Fruit fly (Drosophila melanogaster) whole organism, wandering third instar larva: Measurements from ENCODE around the gene dia.
A peak's percentile ranks its signal among the peaks of the same experiment; 100 is the strongest.

Source experiments
- Abd-B ChIP-seq: fragments of >200 bp; optimal IDR thresholded peaks from 2 replicates; lab custom pipeline; 2017; ENCODE audit warnings: missing biosample characterization, missing genetic modification characterization
- CG9705 ChIP-seq: fragments of 200-800 bp; sonication (Bioruptor generic); optimal IDR thresholded peaks from 2 replicates; lab custom pipeline; 2018; ENCODE audit warnings: missing biosample characterization, mild to moderate bottlenecking, missing genetic modification characterization
- CrebA ChIP-seq: fragments of 200-800 bp; sonication (Bioruptor generic); optimal IDR thresholded peaks from 2 replicates; lab custom pipeline; 2016; ENCODE audit warnings: missing biosample characterization, mild to moderate bottlenecking, missing genetic modification characterization, borderline replicate concordance
- Dfd ChIP-seq: fragments of >200 bp; optimal IDR thresholded peaks from 2 replicates; lab custom pipeline; 2017; ENCODE audit warnings: missing biosample characterization, missing genetic modification characterization
- GATAd ChIP-seq: sonication (Bioruptor generic); optimal IDR thresholded peaks from 2 replicates; lab custom pipeline; 2016; ENCODE audit warnings: missing biosample characterization, missing genetic modification characterization
- HLH106 ChIP-seq: fragments of 200-800 bp; optimal IDR thresholded peaks from 3 replicates; lab custom pipeline; 2019; ENCODE audit warnings: missing biosample characterization, mild to moderate bottlenecking, missing genetic modification characterization, moderate library complexity
- Hnf4 ChIP-seq: fragments of 200-800 bp; sonication (Bioruptor generic); optimal IDR thresholded peaks from 2 replicates; lab custom pipeline; 2016; ENCODE audit warnings: missing biosample characterization, mild to moderate bottlenecking, missing genetic modification characterization
- Hr78 ChIP-seq: fragments of >200 bp; optimal IDR thresholded peaks from 2 replicates; lab custom pipeline; 2017; ENCODE audit warnings: missing biosample characterization, missing genetic modification characterization
- Hr83 ChIP-seq: fragments of 200-300 bp; sonication (Bioruptor generic); optimal IDR thresholded peaks from 2 replicates; lab custom pipeline; 2016; ENCODE audit warnings: missing biosample characterization, mild to moderate bottlenecking, missing genetic modification characterization, moderate library complexity; ENCODE audit not compliant: poor library complexity, severe bottlenecking
- Jra ChIP-seq: sonication (Bioruptor generic); optimal IDR thresholded peaks from 2 replicates; lab custom pipeline; 2016; ENCODE audit warnings: missing biosample characterization, missing genetic modification characterization
- Mio ChIP-seq: sonication (Bioruptor generic); optimal IDR thresholded peaks from 2 replicates; lab custom pipeline; 2016; ENCODE audit warnings: missing biosample characterization, missing genetic modification characterization
- Myc ChIP-seq: fragments of >200 bp; optimal IDR thresholded peaks from 2 replicates; lab custom pipeline; 2017
- N ChIP-seq: fragments of >200 bp; optimal IDR thresholded peaks from 2 replicates; lab custom pipeline; 2018; ENCODE audit warnings: missing biosample characterization, missing external identifiers, missing genetic modification characterization
- OdsH ChIP-seq: fragments of 200-800 bp; sonication (Bioruptor generic); optimal IDR thresholded peaks from 2 replicates; lab custom pipeline; 2016; ENCODE audit warnings: missing biosample characterization, mild to moderate bottlenecking, missing genetic modification characterization
- Rel ChIP-seq, 2 experiments: fragments of 200-800 bp; sonication (Bioruptor generic) in 1 of 2; optimal IDR thresholded peaks; 2 replicates in 1 of 2; 3 replicates in 1 of 2; lab custom pipeline; 2016 to 2019; ENCODE audit warnings: mild to moderate bottlenecking in 2 of 2, missing biosample characterization in 2 of 2, missing genetic modification characterization in 2 of 2, moderate library complexity in 1 of 2
- Sp1 ChIP-seq: fragments of 200-800 bp; sonication (Bioruptor generic); optimal IDR thresholded peaks from 3 replicates; lab custom pipeline; 2019; ENCODE audit warnings: missing biosample characterization, mild to moderate bottlenecking, missing genetic modification characterization, moderate library complexity
- Vsx2 ChIP-seq: fragments of 200-300, 225-300 bp; sonication (Bioruptor generic); optimal IDR thresholded peaks from 2 replicates; lab custom pipeline; 2018; ENCODE audit warnings: missing biosample characterization, missing genetic modification characterization; ENCODE audit not compliant: partially characterized antibody
- br ChIP-seq: fragments of 200-800 bp; sonication (Bioruptor generic); optimal IDR thresholded peaks from 2 replicates; lab custom pipeline; 2016; ENCODE audit warnings: missing biosample characterization, missing genetic modification characterization
- brk ChIP-seq: fragments of 200-800 bp; sonication (Bioruptor generic); optimal IDR thresholded peaks from 2 replicates; lab custom pipeline; 2016; ENCODE audit warnings: missing biosample characterization, mild to moderate bottlenecking, missing genetic modification characterization
- dl ChIP-seq, 2 experiments: fragments of 175-275, 200-275 bp in 1 of 2; fragments of 200-275 bp in 1 of 2; sonication (Bioruptor generic); optimal IDR thresholded peaks; lab custom pipeline; 2018; ENCODE audit warnings: mild to moderate bottlenecking in 2 of 2, missing biosample characterization in 2 of 2, missing genetic modification characterization in 2 of 2, moderate library complexity in 2 of 2; ENCODE audit not compliant: partially characterized antibody in 2 of 2, insufficient read depth in 1 of 2
- dmrt93B ChIP-seq: fragments of 200-800 bp; sonication (Bioruptor generic); optimal IDR thresholded peaks from 2 replicates; lab custom pipeline; 2018; ENCODE audit warnings: missing biosample characterization, mild to moderate bottlenecking, missing genetic modification characterization
- ey ChIP-seq: fragments of 200-800 bp; sonication (Bioruptor generic); optimal IDR thresholded peaks from 2 replicates; lab custom pipeline; 2016; ENCODE audit warnings: missing biosample characterization, missing genetic modification characterization
- foxo ChIP-seq, 2 experiments: fragments of 200-800 bp; sonication (Bioruptor generic); optimal IDR thresholded peaks; 2 replicates in 1 of 2; 3 replicates in 1 of 2; lab custom pipeline; 2016 to 2017; ENCODE audit warnings: missing biosample characterization in 2 of 2, missing genetic modification characterization in 2 of 2
- h ChIP-seq: fragments of 200-800 bp; sonication (Bioruptor generic); optimal IDR thresholded peaks from 3 replicates; lab custom pipeline; 2016; ENCODE audit warnings: missing biosample characterization, mild to moderate bottlenecking, missing genetic modification characterization
- jim ChIP-seq: fragments of 175-275, 200-325 bp; sonication (Bioruptor generic); optimal IDR thresholded peaks from 2 replicates; lab custom pipeline; 2016; ENCODE audit warnings: missing biosample characterization, mild to moderate bottlenecking, missing genetic modification characterization
- lola ChIP-seq: fragments of >200 bp; optimal IDR thresholded peaks from 2 replicates; lab custom pipeline; 2017; ENCODE audit warnings: missing biosample characterization, missing genetic modification characterization
- psq ChIP-seq: fragments of 200-800 bp; sonication (Bioruptor generic); optimal IDR thresholded peaks from 3 replicates; lab custom pipeline; 2017; ENCODE audit warnings: missing biosample characterization, mild to moderate bottlenecking, missing genetic modification characterization, moderate library complexity
- rgr ChIP-seq: fragments of 200-800 bp; sonication (Bioruptor generic); optimal IDR thresholded peaks from 3 replicates; lab custom pipeline; 2016; ENCODE audit warnings: missing biosample characterization, mild to moderate bottlenecking, missing genetic modification characterization
- sv ChIP-seq: fragments of 200-800 bp; sonication (Bioruptor generic); optimal IDR thresholded peaks from 3 replicates; lab custom pipeline; 2016; ENCODE audit warnings: missing biosample characterization, missing genetic modification characterization
- usp ChIP-seq: fragments of >200 bp; optimal IDR thresholded peaks from 2 replicates; lab custom pipeline; 2017; ENCODE audit warnings: missing biosample characterization, missing genetic modification characterization
- woc ChIP-seq: sonication (Bioruptor generic); optimal IDR thresholded peaks from 2 replicates; lab custom pipeline; 2016; ENCODE audit warnings: missing biosample characterization, mild to moderate bottlenecking, missing genetic modification characterization

Gene dia

DNA sequence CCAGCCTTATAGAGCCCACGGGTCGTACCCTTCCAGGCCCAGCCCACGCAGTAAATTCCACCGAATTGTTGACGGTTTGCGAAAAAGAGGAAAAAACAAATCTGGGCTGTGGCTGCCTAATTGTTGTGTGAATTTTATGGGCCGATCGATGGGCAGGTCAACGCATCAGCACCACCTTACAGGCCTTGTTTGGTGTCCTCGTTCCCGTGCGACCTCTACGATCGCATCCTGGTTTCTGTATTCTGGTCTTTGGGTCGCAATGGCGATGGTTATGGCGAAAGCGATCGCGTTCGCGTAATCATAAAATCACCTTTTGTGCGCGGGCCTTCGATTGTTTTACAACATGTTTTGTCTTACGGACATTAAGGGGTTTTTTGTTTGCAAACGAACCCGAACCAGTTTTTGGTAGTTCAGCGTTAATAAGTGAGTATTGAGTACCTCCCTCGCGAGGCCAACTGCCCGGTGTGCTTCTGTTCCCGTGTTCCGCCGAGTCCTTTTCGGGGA is 10.7 kb downstream of the dia start:
- no peak for TF ChIP-seq dmrt93B (GFP tag; lab: Kevin White, UChicago)
- no peak for TF ChIP-seq usp
- TF ChIP-seq lola (GFP tag; lab: Kevin White, UChicago), result no peak
- no peak for TF ChIP-seq h (GFP tag; lab: Kevin White, UChicago)
- TF ChIP-seq Hr83, result no peak
- TF ChIP-seq ey (GFP tag; lab: Kevin White, UChicago), result no peak
- no peak for TF ChIP-seq CrebA
- TF ChIP-seq CG9705 (GFP tag; lab: Kevin White, UChicago), result no peak
- no peak for TF ChIP-seq Vsx2 (GFP tag; lab: Kevin White, UChicago)
- no peak for TF ChIP-seq GATAd (GFP tag; lab: Kevin White, UChicago)
- TF ChIP-seq Hr78 (GFP tag; lab: Kevin White, UChicago), result no peak
- no peak for TF ChIP-seq Jra (GFP tag; lab: Kevin White, UChicago)
- no peak for TF ChIP-seq psq

DNA sequence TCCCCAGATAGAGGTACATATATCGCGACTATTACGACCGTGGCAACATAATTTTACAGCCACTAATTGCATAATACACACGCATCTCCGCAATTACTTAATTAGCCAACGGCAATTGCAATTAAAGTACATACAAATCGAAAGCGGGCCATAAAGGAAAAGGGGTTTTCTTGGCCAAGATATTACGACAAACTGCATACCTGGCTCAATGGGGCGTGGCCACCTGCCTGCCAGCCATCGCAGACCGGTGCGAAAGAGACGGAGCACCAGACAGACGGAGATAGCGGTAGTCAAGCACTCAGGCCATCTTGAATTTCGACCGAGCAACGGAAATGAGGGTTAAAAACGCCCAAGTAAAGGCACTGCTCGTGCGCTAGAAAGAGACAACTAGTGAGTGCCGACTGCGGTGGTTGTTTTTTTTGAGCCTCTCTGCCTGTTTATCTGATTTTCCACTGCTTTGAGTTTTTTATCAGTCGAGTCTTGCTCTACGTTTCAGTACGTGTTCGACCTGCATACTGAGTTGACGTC is 12.4 kb downstream of the dia start, which contains the start of gene cad:
cad (plus strand) TSS at position 490 of the 528 bp plus-strand sequence.
- TF ChIP-seq psq (peak; percentile 45), Rel (GFP tag; optimal IDR thresholded peaks at IDR 0.05; lab: Kevin White, UChicago) (no peak), Rel (tag; optimal IDR thresholded peaks at IDR 0.05; lab: Kevin White, UChicago) (peak; percentile 65), OdsH (GFP tag; lab: Kevin White, UChicago) (peak; percentile 11), h (GFP tag; lab: Kevin White, UChicago) (peak; percentile 65), Sp1 (GFP tag; lab: Kevin White, UChicago) (peak; percentile 65), br (GFP tag; lab: Kevin White, UChicago) (peak; percentile 57), foxo (GFP tag; optimal IDR thresholded peaks at IDR 0.05; lab: Kevin White, UChicago) (peak in 1 of 2 experiments; percentile 14), Hr83 (peak; percentile 79), Hnf4 (GFP tag; lab: Kevin White, UChicago) (peak; percentile 2), lola (GFP tag; lab: Kevin White, UChicago) (no peak), Mio (GFP tag; lab: Kevin White, UChicago) (no peak), CrebA (no peak), jim (GFP tag; lab: Kevin White, UChicago) (peak; percentile 65), Myc (lab: Kevin White, UChicago) (no peak), dmrt93B (GFP tag; lab: Kevin White, UChicago) (peak; percentile 36), brk (GFP tag; lab: Kevin White, UChicago) (no peak), HLH106 (peak; percentile 41), Jra (GFP tag; lab: Kevin White, UChicago) (peak; percentile 19), rgr (GFP tag; lab: Kevin White, UChicago) (peak; percentile 68), CG9705 (GFP tag; lab: Kevin White, UChicago) (peak; percentile 26)

DNA sequence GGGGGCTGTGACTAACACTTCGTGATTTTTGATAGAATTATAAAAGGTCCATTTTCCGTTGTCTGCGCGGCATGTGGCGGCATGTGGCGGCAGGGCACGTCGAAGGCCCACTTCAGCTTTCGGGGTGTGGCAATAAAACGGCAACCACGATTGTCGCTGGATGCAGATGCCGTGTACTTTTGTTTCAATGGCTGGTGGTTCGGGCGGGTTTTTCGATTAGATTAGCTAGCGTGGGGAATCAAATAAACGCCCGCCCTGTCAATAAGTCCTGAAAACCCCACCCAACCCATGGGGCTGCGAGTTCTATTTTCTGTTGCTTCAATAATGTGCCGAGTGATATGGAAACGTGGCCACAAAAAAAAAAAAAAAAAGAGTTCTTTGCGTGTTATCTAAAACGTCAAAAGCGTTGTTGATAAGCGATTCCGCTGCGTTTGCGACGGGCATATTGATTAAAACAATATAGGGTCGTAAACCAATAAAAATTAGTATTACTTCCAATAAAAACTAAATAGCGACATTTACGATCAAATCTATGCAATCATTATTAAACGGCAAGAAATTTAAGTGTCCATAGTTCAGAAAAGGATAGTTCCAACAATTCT is 15.6 kb downstream of the dia start:
- TF ChIP-seq Rel (GFP tag; optimal IDR thresholded peaks at IDR 0.05; lab: Kevin White, UChicago) (no peak), Rel (tag; optimal IDR thresholded peaks at IDR 0.05; lab: Kevin White, UChicago) (peak; percentile 95), dl (GFP tag; optimal IDR thresholded peaks at IDR 0.05; lab: Kevin White, UChicago; ENCODE audit: insufficient read depth in 1 of 2, partially characterized antibody in 2 of 2) (peak in 1 of 2 experiments; percentile 50), sv (GFP tag; lab: Kevin White, UChicago) (no peak), OdsH (GFP tag; lab: Kevin White, UChicago) (no peak), Dfd (no peak), br (GFP tag; lab: Kevin White, UChicago) (no peak), Hr78 (GFP tag; lab: Kevin White, UChicago) (no peak), Sp1 (GFP tag; lab: Kevin White, UChicago) (peak; percentile 42), woc (GFP tag; lab: Kevin White, UChicago) (no peak), CrebA (peak; percentile 75), ey (GFP tag; lab: Kevin White, UChicago) (no peak)
- TF ChIP-seq, all 38 proteins: peak for 4

DNA sequence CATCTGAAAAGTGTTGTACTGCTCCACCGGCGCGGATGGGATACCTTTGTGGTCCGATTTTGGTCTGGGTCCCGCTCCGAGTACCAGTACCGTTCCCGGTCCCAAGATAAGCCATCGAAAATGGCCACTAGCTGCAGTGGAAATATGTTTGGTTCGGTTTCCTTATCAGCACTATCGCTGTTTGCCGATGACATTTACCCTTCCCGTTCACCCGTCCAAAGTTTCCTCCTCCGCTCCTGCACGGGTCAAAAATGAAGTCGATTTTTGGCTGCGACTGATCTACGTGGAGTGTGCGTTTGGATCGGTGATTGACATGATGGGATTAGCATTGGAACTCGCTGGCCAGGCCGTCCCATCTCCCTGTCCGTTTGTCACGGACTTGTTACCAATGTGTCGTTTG is 16.5 kb downstream of the dia start:
- TF ChIP-seq br (GFP tag; lab: Kevin White, UChicago), result no peak
- no peak for TF ChIP-seq Abd-B (GFP tag; lab: Kevin White, UChicago)
- TF ChIP-seq usp, result no peak
- no peak for TF ChIP-seq Rel (GFP tag; optimal IDR thresholded peaks at IDR 0.05; lab: Kevin White, UChicago)
- TF ChIP-seq Rel (tag; optimal IDR thresholded peaks at IDR 0.05; lab: Kevin White, UChicago), result no peak
- no peak for TF ChIP-seq N
- no peak for TF ChIP-seq Hnf4 (GFP tag; lab: Kevin White, UChicago)
- no peak for TF ChIP-seq psq
- TF ChIP-seq, all 38 proteins: peak for 0
